Worm (Caenorhabditis elegans): ENCODE data around the gene pkc-2.

Gene pkc-2

ce11 chrX:9402464-9402863 lies 37.8 kb downstream of the pkc-2 start:
- TF ChIP-seq hmg-1.1 (GFP tag; IDR thresholded peaks at IDR 0.05) (no peak), nhr-48 (tag; optimal IDR thresholded peaks at IDR 0.05) (no peak), daf-16 (GFP tag; optimal IDR thresholded peaks at IDR 0.05) (no peak), daf-16 (tag; optimal IDR thresholded peaks at IDR 0.05) (no peak), dmd-9 (GFP tag; IDR thresholded peaks at IDR 0.05) (no peak), F44E2.7 (GFP tag; IDR thresholded peaks at IDR 0.05) (no peak), mxl-3 (GFP tag; optimal IDR thresholded peaks at IDR 0.05) (no peak), lin-1 (GFP tag; IDR thresholded peaks at IDR 0.05) (no peak), ceh-20 (GFP tag; IDR thresholded peaks at IDR 0.05) (no peak)

ce11 chrX:9403622-9404255 lies 39.1 kb downstream of the pkc-2 start:
- TF ChIP-seq hlh-11 (tag; optimal IDR thresholded peaks at IDR 0.05) = peak; percentile 2
- peak in 1 of 2 experiments; percentile 80 for TF ChIP-seq unc-62 (GFP tag; optimal IDR thresholded peaks at IDR 0.05 in 1 of 2)
- TF ChIP-seq unc-62 (tag; optimal IDR thresholded peaks at IDR 0.05) = no peak
- TF ChIP-seq tag-97 (GFP tag; IDR thresholded peaks at IDR 0.05) = no peak
- TF ChIP-seq hlh-30 (tag; optimal IDR thresholded peaks at IDR 0.05; ENCODE audit: insufficient read depth) = peak; percentile 20
- peak; percentile 79 for TF ChIP-seq aha-1 (tag)
- peak; percentile 63 for TF ChIP-seq nhr-28 (tag; optimal IDR thresholded peaks at IDR 0.05)
- TF ChIP-seq T26A8.4 (GFP tag; IDR thresholded peaks at IDR 0.05) = no peak
- peak; percentile 30 for TF ChIP-seq mep-1 (tag; optimal IDR thresholded peaks at IDR 0.05)
- TF ChIP-seq nhr-25 (tag; optimal IDR thresholded peaks at IDR 0.05; ENCODE audit: borderline replicate concordance, insufficient read depth) = peak; percentile 88

DNA sequence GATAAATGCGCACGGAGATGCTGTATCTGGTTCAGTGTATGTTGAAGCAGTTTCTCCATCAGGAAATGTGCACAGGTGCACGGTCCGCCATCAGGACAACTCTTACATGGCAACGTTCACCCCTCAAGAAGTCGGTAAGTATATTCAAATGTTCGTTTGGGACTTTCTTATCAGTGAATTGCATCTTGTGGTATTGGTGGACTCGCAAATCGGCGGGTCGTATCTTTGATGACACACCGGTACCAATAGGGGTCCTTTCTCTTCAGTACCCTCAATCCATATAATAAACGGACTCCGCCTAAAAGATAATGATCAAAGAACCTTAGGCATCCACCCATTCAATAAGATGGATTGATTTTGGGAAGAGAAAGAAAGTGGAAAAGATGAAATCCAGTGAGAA lies 41.3 kb downstream of the pkc-2 start:
- no peak for TF ChIP-seq lir-3 (tag; optimal IDR thresholded peaks at IDR 0.05)
- no peak for TF ChIP-seq saeg-2 (GFP tag; IDR thresholded peaks at IDR 0.05)
- TF ChIP-seq dpl-1 (GFP tag; optimal IDR thresholded peaks at IDR 0.05) = no peak
- TF ChIP-seq nhr-48 (tag; optimal IDR thresholded peaks at IDR 0.05) = no peak
- no peak for TF ChIP-seq fkh-10 (GFP tag; optimal IDR thresholded peaks at IDR 0.05)
- no peak for TF ChIP-seq spr-3 (GFP tag; optimal IDR thresholded peaks at IDR 0.05)
- no peak for TF ChIP-seq zip-11 (GFP tag; IDR thresholded peaks at IDR 0.05)
- no peak for TF ChIP-seq ceh-82 (tag; optimal IDR thresholded peaks at IDR 0.05)
- no peak for TF ChIP-seq nhr-237 (tag; optimal IDR thresholded peaks at IDR 0.05)
- TF ChIP-seq fos-1 (tag; optimal IDR thresholded peaks at IDR 0.05) = no peak

- TF ChIP-seq ZK546.5 (tag; optimal IDR thresholded peaks at IDR 0.05) (no peak), aha-1 (tag) (peak; percentile 38), hlh-30 (tag; optimal IDR thresholded peaks at IDR 0.05; ENCODE audit: insufficient read depth) (peak; percentile 44), unc-62 (GFP tag; optimal IDR thresholded peaks at IDR 0.05 in 1 of 2) (peak in 1 of 2 experiments; percentile 33), unc-62 (tag; optimal IDR thresholded peaks at IDR 0.05) (no peak)
Observed at ce11 chrX:9409114-9409513, 44.5 kb downstream of the pkc-2 start.

ce11 chrX:9410747-9411146 lies 46.1 kb downstream of the pkc-2 start:
- TF ChIP-seq nhr-28 (tag; optimal IDR thresholded peaks at IDR 0.05) (peak; percentile 5), vab-7 (GFP tag; IDR thresholded peaks at IDR 0.05) (no peak), set-16 (GFP tag; IDR thresholded peaks at IDR 0.05) (no peak)

DNA sequence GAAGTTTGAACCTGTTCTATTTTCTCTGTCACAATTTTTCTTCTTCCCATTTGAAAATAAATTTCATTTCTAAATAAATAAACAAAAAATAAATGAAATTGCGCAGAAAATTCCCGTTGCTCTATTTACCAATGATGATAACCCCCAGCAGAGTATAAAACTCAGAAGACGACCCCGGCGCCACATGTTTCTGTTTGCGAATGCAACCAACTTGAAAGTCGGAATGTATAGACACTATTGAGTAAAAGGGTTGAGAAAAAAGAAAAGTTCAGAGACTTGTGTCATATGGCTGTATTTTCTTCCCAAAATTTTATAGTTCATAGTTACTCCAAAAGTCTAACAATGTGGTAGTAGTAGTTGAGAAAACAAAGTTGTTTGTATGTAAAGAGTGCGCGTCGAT lies 47.1 kb downstream of the pkc-2 start:
- TF ChIP-seq hlh-11 (tag; optimal IDR thresholded peaks at IDR 0.05) = no peak
- no peak for TF ChIP-seq T20F7.1 (GFP tag; optimal IDR thresholded peaks at IDR 0.05)
- no peak for TF ChIP-seq mes-2 (tag; optimal IDR thresholded peaks at IDR 0.05; ENCODE audit: poor library complexity, severe bottlenecking)
- no peak for TF ChIP-seq pha-4 (GFP tag; IDR thresholded peaks at IDR 0.05)
- TF ChIP-seq pha-4 (tag; optimal IDR thresholded peaks at IDR 0.05) = no peak
